Worm (Caenorhabditis elegans): ENCODE results near the gene gmpr-1.

ce11 chrV:4398127-4398526 is 26.9 kb upstream of the gmpr-1 start:
- no peak for TF ChIP-seq fkh-10 (GFP tag; optimal IDR thresholded peaks at IDR 0.05)
- TF ChIP-seq unc-62 (GFP tag; optimal IDR thresholded peaks at IDR 0.05) = no peak

Data from whole organism, L3 larva.